Fruit fly (Drosophila melanogaster): ENCODE results near the gene Atg101.

The Atg101 gene

dm6 chrX:18774818-18775343 is 16.6 kb upstream of the Atg101 start, which contains the start of gene CG6891 (continued):
- TF ChIP-seq Lhr (GFP tag; optimal IDR thresholded peaks at IDR 0.05) (peak; percentile 27), CG15601 (tag; optimal IDR thresholded peaks at IDR 0.05) (peak; percentile 33), CG1832 (GFP tag; optimal IDR thresholded peaks at IDR 0.05) (peak; percentile 92), dmrt11E (tag; optimal IDR thresholded peaks at IDR 0.05) (peak; percentile 46), CG11560 (tag; IDR thresholded peaks at IDR 0.05) (no peak), amos (GFP tag; IDR thresholded peaks at IDR 0.05; ENCODE audit: partially characterized antibody) (0 out of 2 replicates have a peak, but pooled peaks have one; percentile 25), CkIIα-i1 (GFP tag; IDR thresholded peaks at IDR 0.05) (no peak), croc (GFP tag; conservative IDR thresholded peaks at IDR 0.05) (no peak), CG10366 (GFP tag; IDR thresholded peaks at IDR 0.05) (0 out of 2 replicates have a peak, but pooled peaks have one; percentile 24), CG18262 (tag; optimal IDR thresholded peaks at IDR 0.05) (peak; percentile 33), sisA (GFP tag; IDR thresholded peaks at IDR 0.05) (peak; percentile 18; the same call in 1 of the 2 replicates), cad (GFP tag; optimal IDR thresholded peaks at IDR 0.05) (no peak), Jarid2 (GFP tag; optimal IDR thresholded peaks at IDR 0.05) (peak; percentile 65), CG10431 (GFP tag; optimal IDR thresholded peaks at IDR 0.05) (peak; percentile 47), Dad (GFP tag; optimal IDR thresholded peaks at IDR 0.05) (no peak), CG13123 (GFP tag; optimal IDR thresholded peaks at IDR 0.05) (no peak), lola (GFP tag; optimal IDR thresholded peaks at IDR 0.05) (peak in 1 of 3 experiments; percentile 32), fd96Cb (tag; optimal IDR thresholded peaks at IDR 0.05) (peak; percentile 2), sd (tag; optimal IDR thresholded peaks at IDR 0.05) (peak; percentile 7), da (GFP tag; optimal IDR thresholded peaks at IDR 0.05) (peak; percentile 49), gem (tag; optimal IDR thresholded peaks at IDR 0.05) (peak; percentile 55), CG10147 (GFP tag; optimal IDR thresholded peaks at IDR 0.05) (no peak), wor (GFP tag; IDR thresholded peaks at IDR 0.05) (no peak), zf30C (GFP tag; optimal IDR thresholded peaks at IDR 0.05) (peak; percentile 76), YL-1 (GFP tag; optimal IDR thresholded peaks at IDR 0.05) (peak; percentile 30), crol (GFP tag; IDR thresholded peaks at IDR 0.05) (peak; percentile 50), CG2120 (GFP tag; optimal IDR thresholded peaks at IDR 0.05) (peak; percentile 17), sna (GFP tag; IDR thresholded peaks at IDR 0.05; ENCODE audit: partially characterized antibody) (no peak), otp (GFP tag; IDR thresholded peaks at IDR 0.05) (peak; percentile 36; the same call in 1 of the 3 replicates), pb (GFP tag; optimal IDR thresholded peaks at IDR 0.05) (peak; percentile 2), pho (GFP tag; optimal IDR thresholded peaks at IDR 0.05) (no peak), cato (GFP tag; optimal IDR thresholded peaks at IDR 0.05; ENCODE audit: borderline replicate concordance) (no peak), stc (GFP tag; IDR thresholded peaks at IDR 0.05) (0 out of 2 replicates have a peak, but pooled peaks have one; percentile 10), CG11504 (tag; optimal IDR thresholded peaks at IDR 0.05) (peak; percentile 89), CG31441 (GFP tag; IDR thresholded peaks at IDR 0.05) (peak; percentile 39), CG10462 (GFP tag; optimal IDR thresholded peaks at IDR 0.05) (no peak), z (GFP tag; IDR thresholded peaks at IDR 0.05) (0 out of 3 replicates have a peak, but pooled peaks have one; percentile 42), Atf3 (GFP tag; optimal IDR thresholded peaks at IDR 0.05) (peak; percentile 20), Optix (GFP tag; IDR thresholded peaks at IDR 0.05) (peak; percentile 48; the same call in 1 of the 3 replicates), tgo (GFP tag; IDR thresholded peaks at IDR 0.05) (peak; percentile 23; the same call in 1 of the 3 replicates), ato (GFP tag; IDR thresholded peaks at IDR 0.05; ENCODE audit: partially characterized antibody) (peak; percentile 26; the same call in 1 of the 2 replicates), NC2β (GFP tag; optimal IDR thresholded peaks at IDR 0.05) (peak; percentile 17), Hsf (GFP tag; optimal IDR thresholded peaks at IDR 0.05) (peak; percentile 10), E2f2 (GFP tag; IDR thresholded peaks at IDR 0.05) (0 out of 2 replicates have a peak, but pooled peaks have one; percentile 17), Adf1 (GFP tag; IDR thresholded peaks at IDR 0.05) (peak; percentile 91), CG14860 (GFP tag; IDR thresholded peaks at IDR 0.05; ENCODE audit: partially characterized antibody) (0 out of 3 replicates have a peak, but pooled peaks have one; percentile 22), Oli (tag; optimal IDR thresholded peaks at IDR 0.05) (peak; percentile 38), fd3F (GFP tag; optimal IDR thresholded peaks at IDR 0.05) (no peak), TFAM (GFP tag; optimal IDR thresholded peaks at IDR 0.05) (no peak)
